Fruit fly (Drosophila melanogaster) whole organism, embryonic: ENCODE results near the gene CG16710.

Experiments
- BEAF-32 ChIP-seq: fragments of 200-800 bp; sonication (Bioruptor generic); optimal IDR thresholded peaks from 3 replicates; lab custom pipeline; 2017; ENCODE audit warnings: missing biosample characterization, missing genetic modification characterization, mild to moderate bottlenecking, moderate library complexity, missing genetic modification reagents
- Bgb ChIP-seq: fragments of 200-800 bp; sonication (Bioruptor generic); IDR thresholded peaks from 2 replicates; pipeline ENCODE4 v1.3.6; 2022; ENCODE audit warnings: missing biosample characterization, missing genetic modification characterization; ENCODE audit not compliant: partially characterized antibody
- BtbVII ChIP-seq: fragments of 200-800 bp; sonication (Bioruptor generic); optimal IDR thresholded peaks from 3 replicates; lab custom pipeline; 2017; ENCODE audit warnings: missing biosample characterization, mild to moderate bottlenecking, missing genetic modification characterization
- CG10321 ChIP-seq: fragments of 200-800 bp; sonication (Bioruptor generic); IDR thresholded peaks from 2 replicates; pipeline ENCODE4 v1.3.6; 2022; ENCODE audit warnings: missing biosample characterization, missing genetic modification characterization
- CG10543 ChIP-seq: fragments of 200-800 bp; sonication (Bioruptor generic); optimal IDR thresholded peaks from 3 replicates; lab custom pipeline; 2017; ENCODE audit warnings: missing biosample characterization, mild to moderate bottlenecking, missing genetic modification characterization, moderate library complexity
- CG13424 ChIP-seq: fragments of 200-800 bp; sonication (Bioruptor generic); optimal IDR thresholded peaks from 2 replicates; lab custom pipeline; 2019; ENCODE audit warnings: missing biosample characterization, mild to moderate bottlenecking, missing genetic modification characterization, moderate library complexity
- CG15514 ChIP-seq: fragments of 200-800 bp; sonication (Bioruptor generic); optimal IDR thresholded peaks from 3 replicates; lab custom pipeline; 2017; ENCODE audit warnings: missing biosample characterization, missing genetic modification characterization, mild to moderate bottlenecking, moderate library complexity, missing genetic modification reagents
- CG15601 ChIP-seq: fragments of 200-800 bp; sonication (Bioruptor generic); optimal IDR thresholded peaks from 3 replicates; lab custom pipeline; 2019; ENCODE audit warnings: missing biosample characterization, mild to moderate bottlenecking, missing genetic modification characterization, moderate library complexity
- CG1602 ChIP-seq: fragments of 200-800 bp; sonication (Bioruptor generic); optimal IDR thresholded peaks from 3 replicates; lab custom pipeline; 2016; ENCODE audit warnings: missing biosample characterization, missing genetic modification characterization
- CG16813 ChIP-seq: fragments of 200-800 bp; sonication (Bioruptor generic); IDR thresholded peaks from 3 replicates; pipeline ENCODE4 v1.3.6; 2022; ENCODE audit warnings: missing biosample characterization, missing genetic modification characterization; ENCODE audit not compliant: partially characterized antibody
- CG17568 ChIP-seq: fragments of 200-800 bp; sonication (Bioruptor generic); optimal IDR thresholded peaks from 2 replicates; lab custom pipeline; 2018; ENCODE audit warnings: missing biosample characterization, mild to moderate bottlenecking, missing genetic modification characterization, moderate library complexity
- CG2202 ChIP-seq: fragments of 200-800 bp; sonication (Bioruptor generic); optimal IDR thresholded peaks from 2 replicates; lab custom pipeline; 2018; ENCODE audit warnings: missing biosample characterization, mild to moderate bottlenecking, missing genetic modification characterization
- CG32532 ChIP-seq: fragments of 200-800 bp; sonication (Bioruptor generic); IDR thresholded peaks from 2 replicates; pipeline ENCODE4 v1.3.6; 2022; ENCODE audit warnings: missing biosample characterization, missing genetic modification characterization
- CG3281 ChIP-seq: fragments of 200-800 bp; sonication (Bioruptor generic); optimal IDR thresholded peaks from 3 replicates; lab custom pipeline; 2017; ENCODE audit warnings: missing biosample characterization, mild to moderate bottlenecking, missing genetic modification characterization
- CG3847 ChIP-seq: fragments of 200-800 bp; sonication (Bioruptor generic); IDR thresholded peaks from 2 replicates; pipeline ENCODE4 v1.3.6; 2022; ENCODE audit warnings: missing biosample characterization, missing genetic modification characterization
- CG4424 ChIP-seq: fragments of 200-800 bp; sonication (Bioruptor generic); optimal IDR thresholded peaks from 3 replicates; lab custom pipeline; 2016; ENCODE audit warnings: missing biosample characterization, missing genetic modification characterization
- CG5245 ChIP-seq: fragments of 200-800 bp; sonication (Bioruptor generic); optimal IDR thresholded peaks from 3 replicates; lab custom pipeline; 2016; ENCODE audit warnings: missing biosample characterization, missing genetic modification characterization
- CG7786 ChIP-seq: fragments of 200-800 bp; sonication (Bioruptor generic); optimal IDR thresholded peaks from 2 replicates; lab custom pipeline; 2016; ENCODE audit warnings: missing biosample characterization, missing genetic modification characterization
- CG8281 ChIP-seq: fragments of 200-800 bp; sonication (Bioruptor generic); optimal IDR thresholded peaks from 2 replicates; lab custom pipeline; 2018; ENCODE audit warnings: missing biosample characterization, mild to moderate bottlenecking, missing genetic modification characterization, moderate library complexity
- CG8290 ChIP-seq, 3 experiments: fragments of 200-800 bp; sonication (Bioruptor generic); optimal IDR thresholded peaks; 2 replicates each; lab custom pipeline; 2016 to 2019; ENCODE audit warnings: missing biosample characterization in 3 of 3, missing genetic modification characterization in 3 of 3, mild to moderate bottlenecking in 2 of 3, moderate library complexity in 1 of 3
- CG8359 ChIP-seq: fragments of 200-800 bp; sonication (Bioruptor generic); optimal IDR thresholded peaks from 2 replicates; lab custom pipeline; 2017; ENCODE audit warnings: missing biosample characterization, mild to moderate bottlenecking, missing genetic modification characterization, borderline replicate concordance
- CG9609 ChIP-seq: fragments of 200-800 bp; sonication (Bioruptor generic); optimal IDR thresholded peaks from 3 replicates; lab custom pipeline; 2016; ENCODE audit warnings: missing biosample characterization, missing genetic modification characterization
- Gsc ChIP-seq: fragments of 200-800 bp; sonication (Bioruptor generic); IDR thresholded peaks from 2 replicates; pipeline ENCODE4 v1.3.6; 2022; ENCODE audit warnings: missing biosample characterization, missing genetic modification characterization
- Gug ChIP-seq: fragments of 200-800 bp; sonication (Bioruptor generic); IDR thresholded peaks from 4 replicates; pipeline ENCODE4 v1.3.6; 2022; ENCODE audit warnings: missing biosample characterization, missing genetic modification characterization
- H15 ChIP-seq: fragments of 200-800 bp; sonication (Bioruptor generic); IDR thresholded peaks from 3 replicates; pipeline ENCODE4 v1.3.6; 2022; ENCODE audit warnings: missing biosample characterization, missing genetic modification characterization
- Hr78 ChIP-seq, 2 experiments: fragments of 200-800 bp in 1 of 2; fragments of >200 bp in 1 of 2; sonication (Bioruptor generic) in 1 of 2; optimal IDR thresholded peaks; 2 replicates each; lab custom pipeline; 2017 to 2019; ENCODE audit warnings: missing biosample characterization in 2 of 2, missing genetic modification characterization in 2 of 2, mild to moderate bottlenecking in 1 of 2, moderate library complexity in 1 of 2
- Mes4 ChIP-seq: fragments of 200-800 bp; sonication (Bioruptor generic); optimal IDR thresholded peaks from 2 replicates; lab custom pipeline; 2016; ENCODE audit warnings: missing biosample characterization, missing genetic modification characterization
- Neu2 ChIP-seq: fragments of 200-800 bp; sonication (Bioruptor generic); optimal IDR thresholded peaks from 3 replicates; lab custom pipeline; 2016; ENCODE audit warnings: missing biosample characterization, missing genetic modification characterization, borderline replicate concordance
- Rfx ChIP-seq: fragments of 200-800 bp; sonication (Bioruptor generic); IDR thresholded peaks from 2 replicates; pipeline ENCODE4 v1.3.6; 2022; ENCODE audit warnings: missing biosample characterization, missing genetic modification characterization
- Six4 ChIP-seq: fragments of 200-800 bp; sonication (Bioruptor generic); optimal IDR thresholded peaks from 2 replicates; lab custom pipeline; 2016; ENCODE audit warnings: missing biosample characterization, missing genetic modification characterization
- TFAM ChIP-seq: fragments of 200-800 bp; sonication (Bioruptor generic); optimal IDR thresholded peaks from 2 replicates; lab custom pipeline; 2017; ENCODE audit warnings: missing biosample characterization, missing genetic modification characterization, inconsistent platforms
- ash1 ChIP-seq: fragments of 200-800 bp; sonication (Bioruptor generic); optimal IDR thresholded peaks from 2 replicates; lab custom pipeline; 2018; ENCODE audit warnings: missing biosample characterization, mild to moderate bottlenecking, missing genetic modification characterization
- bcd ChIP-seq: fragments of 200-800 bp; sonication (Bioruptor generic); optimal IDR thresholded peaks from 2 replicates; lab custom pipeline; 2017; ENCODE audit warnings: missing biosample characterization, mild to moderate bottlenecking, missing genetic modification characterization
- chif ChIP-seq, 2 experiments: fragments of 200-800 bp; sonication (Bioruptor generic); optimal IDR thresholded peaks; 3 replicates each; lab custom pipeline; 2016; ENCODE audit warnings: missing biosample characterization in 2 of 2, missing genetic modification characterization in 2 of 2
- dan ChIP-seq: fragments of 200-800 bp; sonication (Bioruptor generic); IDR thresholded peaks from 2 replicates; pipeline ENCODE4 v1.3.6; 2022; ENCODE audit warnings: missing biosample characterization, missing genetic modification characterization
- disco-r ChIP-seq: fragments of 200-800 bp; sonication (Bioruptor generic); optimal IDR thresholded peaks from 2 replicates; lab custom pipeline; 2016; ENCODE audit warnings: missing biosample characterization, missing genetic modification characterization
- dmrt11E ChIP-seq: fragments of 200-800 bp; sonication (Bioruptor generic); optimal IDR thresholded peaks from 3 replicates; lab custom pipeline; 2018; ENCODE audit warnings: missing biosample characterization, mild to moderate bottlenecking, missing genetic modification characterization, moderate library complexity
- dpn ChIP-seq, 2 experiments: fragments of 200-800 bp; sonication (Bioruptor generic); optimal IDR thresholded peaks; 3 replicates each; lab custom pipeline; 2016; ENCODE audit warnings: missing biosample characterization in 2 of 2, missing genetic modification characterization in 2 of 2
- ems ChIP-seq: fragments of 200-800 bp; sonication (Bioruptor generic); optimal IDR thresholded peaks from 3 replicates; lab custom pipeline; 2016; ENCODE audit warnings: missing biosample characterization, missing genetic modification characterization
- gce ChIP-seq: fragments of 200-800 bp; sonication (Bioruptor generic); IDR thresholded peaks from 3 replicates; pipeline ENCODE4 v1.3.6; 2022; ENCODE audit warnings: missing biosample characterization, missing genetic modification characterization
- hbn ChIP-seq: fragments of 200-800 bp; sonication (Bioruptor generic); IDR thresholded peaks from 2 replicates; pipeline ENCODE4 v1.3.6; 2022; ENCODE audit warnings: missing biosample characterization, missing genetic modification characterization; ENCODE audit not compliant: partially characterized antibody
- kni ChIP-seq: fragments of 200-800 bp; sonication (Bioruptor generic); optimal IDR thresholded peaks from 3 replicates; lab custom pipeline; 2017; ENCODE audit warnings: mild to moderate bottlenecking, missing biosample characterization, missing genetic modification reagents, missing genetic modification characterization
- nau ChIP-seq: fragments of 200-800 bp; sonication (Bioruptor generic); optimal IDR thresholded peaks from 3 replicates; lab custom pipeline; 2017; ENCODE audit warnings: missing biosample characterization, mild to moderate bottlenecking, missing genetic modification characterization, missing genetic modification reagents
- pfk ChIP-seq: fragments of 200-800 bp; sonication (Bioruptor generic); optimal IDR thresholded peaks from 2 replicates; lab custom pipeline; 2018; ENCODE audit warnings: missing biosample characterization, mild to moderate bottlenecking, missing genetic modification characterization, moderate library complexity
- pzg ChIP-seq: fragments of 200-800 bp; sonication (Bioruptor generic); optimal IDR thresholded peaks from 3 replicates; lab custom pipeline; 2018; ENCODE audit warnings: missing biosample characterization, mild to moderate bottlenecking, missing genetic modification characterization, moderate library complexity
- slou ChIP-seq: fragments of 200-800 bp; sonication (Bioruptor generic); optimal IDR thresholded peaks from 3 replicates; lab custom pipeline; 2016; ENCODE audit warnings: missing biosample characterization, missing genetic modification characterization
- sob ChIP-seq: fragments of 200-800 bp; sonication (Bioruptor generic); IDR thresholded peaks from 2 replicates; pipeline ENCODE4 v1.3.6; 2022; ENCODE audit warnings: missing biosample characterization, missing genetic modification characterization
- ssp ChIP-seq: fragments of 200-800 bp; sonication (Bioruptor generic); IDR thresholded peaks from 2 replicates; pipeline ENCODE4 v1.3.6; 2022; ENCODE audit warnings: missing biosample characterization, missing genetic modification characterization
- tgo ChIP-seq: fragments of 200-800 bp; sonication (Bioruptor generic); IDR thresholded peaks from 3 replicates; pipeline ENCODE4 v1.3.6; 2022; ENCODE audit warnings: missing biosample characterization, missing genetic modification characterization
- wor ChIP-seq: fragments of 200-800 bp; sonication (Bioruptor generic); IDR thresholded peaks from 2 replicates; pipeline ENCODE4 v1.3.6; 2022; ENCODE audit warnings: missing biosample characterization, missing genetic modification characterization

CG16710 gene

DNA sequence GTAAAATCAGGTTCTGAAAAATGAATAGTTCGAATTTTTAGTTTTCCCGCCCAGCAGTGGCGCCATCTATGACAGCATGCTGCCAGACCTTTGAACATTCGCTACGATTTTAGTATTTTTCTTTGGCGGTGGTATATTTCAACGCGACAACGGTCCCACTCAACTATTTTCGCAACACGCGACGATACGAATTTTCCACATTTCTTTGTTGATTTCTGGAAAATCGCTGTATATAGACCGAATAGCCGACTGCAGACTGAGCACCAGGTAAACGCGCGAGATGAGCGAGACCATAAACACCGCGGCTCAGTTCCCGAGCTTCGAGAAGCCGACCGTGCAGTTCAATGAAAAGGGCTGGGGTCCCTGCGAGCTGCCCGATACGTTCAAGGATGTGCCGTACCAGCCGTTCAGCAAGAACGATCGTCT is 2.4 kb upstream of the CG16710 start, which contains the start of gene eIF3d1 (continued):
- TF ChIP-seq gce (GFP tag; lab: Robert Waterston, UW) (no peak), bcd (peak; percentile 19), pfk (no peak), CG10543 (GFP tag; lab: Kevin White, UChicago) (no peak), CG3281 (no peak), CG2202 (no peak), Six4 (GFP tag; lab: Kevin White, UChicago) (no peak), Bgb (GFP tag; lab: Robert Waterston, UW) (peak; percentile 21; the same call in 1 of the 2 replicates), BEAF-32 (peak; percentile 60), CG16813 (GFP tag; lab: Robert Waterston, UW) (0 out of 3 replicates have a peak, but pooled peaks have one; percentile 34), CG8281 (no peak), CG4424 (GFP tag; lab: Kevin White, UChicago) (no peak), TFAM (GFP tag; lab: Kevin White, UChicago) (no peak), CG10321 (no peak), CG8359 (GFP tag; lab: Kevin White, UChicago) (no peak), dpn (GFP tag; optimal IDR thresholded peaks at IDR 0.05; lab: Kevin White, UChicago) (peak in 1 of 2 experiments; percentile 35), BtbVII (GFP tag; lab: Kevin White, UChicago) (no peak), ash1 (GFP tag; lab: Kevin White, UChicago) (no peak), Gsc (GFP tag; lab: Robert Waterston, UW) (no peak), sob (GFP tag; lab: Robert Waterston, UW) (no peak), CG8290 (GFP tag; optimal IDR thresholded peaks at IDR 0.05; lab: Kevin White, UChicago) (peak; percentile 12), CG8290 (tag; optimal IDR thresholded peaks at IDR 0.05; lab: Kevin White, UChicago) (no peak), CG15601 (tag; lab: Kevin White, UChicago) (peak; percentile 18), CG3847 (peak; percentile 88), Neu2 (GFP tag; lab: Kevin White, UChicago) (no peak), chif (GFP tag; optimal IDR thresholded peaks at IDR 0.05; lab: Kevin White, UChicago) (peak; percentile 12 to 25), nau (GFP tag; lab: Kevin White, UChicago) (no peak), CG5245 (GFP tag; lab: Kevin White, UChicago) (no peak), wor (GFP tag; lab: Robert Waterston, UW) (no peak), CG9609 (peak; percentile 17), CG15514 (GFP tag; lab: Kevin White, UChicago) (peak; percentile 88), CG17568 (GFP tag; lab: Kevin White, UChicago) (no peak), CG32532 (GFP tag; lab: Robert Waterston, UW) (no peak), Gug (GFP tag; lab: Robert Waterston, UW) (no peak), dmrt11E (tag; lab: Kevin White, UChicago) (peak; percentile 16), hbn (no peak), kni (GFP tag; lab: Kevin White, UChicago) (peak; percentile 90), slou (GFP tag; lab: Kevin White, UChicago) (no peak), ssp (GFP tag; lab: Robert Waterston, UW) (no peak), pzg (GFP tag; lab: Kevin White, UChicago) (peak; percentile 95), tgo (GFP tag; lab: Robert Waterston, UW) (no peak), H15 (GFP tag; lab: Robert Waterston, UW) (no peak), CG1602 (peak; percentile 2), Mes4 (GFP tag; lab: Kevin White, UChicago) (no peak), dan (GFP tag; lab: Robert Waterston, UW) (no peak), CG7786 (GFP tag; lab: Kevin White, UChicago) (no peak), CG13424 (tag; lab: Kevin White, UChicago) (no peak), Rfx (peak; percentile 50; the same call in 1 of the 2 replicates), Hr78 (GFP tag; optimal IDR thresholded peaks at IDR 0.05; lab: Kevin White, UChicago) (no peak), ems (GFP tag; lab: Kevin White, UChicago) (peak; percentile 8), disco-r (GFP tag; lab: Kevin White, UChicago) (no peak)
